Worm (Caenorhabditis elegans): ENCODE data around the gene wrt-10.

DNA sequence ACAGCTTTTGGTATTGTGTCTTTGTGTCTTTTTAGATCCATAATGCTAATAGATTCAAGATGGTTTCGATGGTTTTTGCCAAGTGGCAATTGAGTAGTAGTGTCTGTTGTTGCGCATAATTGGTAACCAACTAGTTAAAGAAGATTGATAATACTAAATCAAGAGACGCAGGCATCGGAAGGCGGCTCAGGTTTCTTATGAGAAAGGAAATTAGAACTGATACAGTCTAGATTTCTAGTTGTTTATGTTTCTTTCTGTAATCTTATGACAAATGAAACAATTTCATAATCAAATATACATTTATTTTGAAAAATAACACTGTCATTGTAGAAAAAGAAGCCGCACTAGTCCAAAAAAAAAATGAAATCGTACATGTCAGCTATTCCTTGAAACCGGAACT, 19.4 kb upstream of the wrt-10 start, which contains the start of gene ZK1290.10:
- no peak for TF ChIP-seq egrh-3 (GFP tag; IDR thresholded peaks at IDR 0.05)
- TF ChIP-seq pbrm-1 (GFP tag; IDR thresholded peaks at IDR 0.05) = no peak
- TF ChIP-seq lin-35 (GFP tag; optimal IDR thresholded peaks at IDR 0.05) = no peak
- TF ChIP-seq F57C9.4 (tag; optimal IDR thresholded peaks at IDR 0.05) = no peak
- TF ChIP-seq snpc-4 (GFP tag; optimal IDR thresholded peaks at IDR 0.05) = no peak
- no peak for TF ChIP-seq snpc-4 (tag; optimal IDR thresholded peaks at IDR 0.05)
- no peak for TF ChIP-seq ceh-58 (GFP tag; IDR thresholded peaks at IDR 0.05)
- TF ChIP-seq tlf-1 (GFP tag; optimal IDR thresholded peaks at IDR 0.05) = no peak
- TF ChIP-seq nhr-179 (tag; optimal IDR thresholded peaks at IDR 0.05) = no peak
- no peak for TF ChIP-seq dox-1 (GFP tag; IDR thresholded peaks at IDR 0.05)
- TF ChIP-seq nhr-80 (tag; optimal IDR thresholded peaks at IDR 0.05) = no peak
- no peak for TF ChIP-seq F49E8.2 (tag; optimal IDR thresholded peaks at IDR 0.05; ENCODE audit: insufficient read depth)
- TF ChIP-seq B0019.2 (GFP tag; conservative IDR thresholded peaks at IDR 0.05) = no peak
- TF ChIP-seq dpff-1 (tag; optimal IDR thresholded peaks at IDR 0.05) = no peak

All from whole organism, young adult.